Fruit fly (Drosophila melanogaster) whole organism, embryonic: ENCODE data around the gene CG6106.

Source experiments
- ATbp ChIP-seq: fragments of 200-800 bp; sonication (Bioruptor generic); optimal IDR thresholded peaks from 2 replicates; lab custom pipeline; 2017; ENCODE audit warnings: missing biosample characterization, mild to moderate bottlenecking, missing genetic modification characterization, missing genetic modification reagents
- Abd-B ChIP-seq: fragments of 200-800 bp; sonication (Bioruptor generic); optimal IDR thresholded peaks from 2 replicates; lab custom pipeline; 2018; ENCODE audit warnings: missing biosample characterization, mild to moderate bottlenecking, missing genetic modification characterization, moderate library complexity
- Atf3 ChIP-seq: fragments of 200-800 bp; sonication (Bioruptor generic); optimal IDR thresholded peaks from 3 replicates; lab custom pipeline; 2016; ENCODE audit warnings: missing biosample characterization, missing genetic modification characterization
- Bgb ChIP-seq: fragments of 200-800 bp; sonication (Bioruptor generic); IDR thresholded peaks from 2 replicates; pipeline ENCODE4 v1.3.6; 2022; ENCODE audit warnings: missing biosample characterization, missing genetic modification characterization; ENCODE audit not compliant: partially characterized antibody
- C15 ChIP-seq: fragments of 200-800 bp; sonication (Bioruptor generic); IDR thresholded peaks from 3 replicates; pipeline ENCODE4 v1.3.6; 2022; ENCODE audit warnings: missing biosample characterization, missing genetic modification characterization
- CG10321 ChIP-seq: fragments of 200-800 bp; sonication (Bioruptor generic); IDR thresholded peaks from 2 replicates; pipeline ENCODE4 v1.3.6; 2022; ENCODE audit warnings: missing biosample characterization, missing genetic modification characterization
- CG12155 ChIP-seq: fragments of 200-800 bp; sonication (Bioruptor generic); optimal IDR thresholded peaks from 3 replicates; lab custom pipeline; 2016; ENCODE audit warnings: missing biosample characterization, missing genetic modification characterization
- CG12299 ChIP-seq: fragments of 200-800 bp; sonication (Bioruptor generic); optimal IDR thresholded peaks from 2 replicates; lab custom pipeline; 2018; ENCODE audit warnings: missing biosample characterization, mild to moderate bottlenecking, missing genetic modification characterization
- CG15514 ChIP-seq: fragments of 200-800 bp; sonication (Bioruptor generic); optimal IDR thresholded peaks from 3 replicates; lab custom pipeline; 2017; ENCODE audit warnings: missing biosample characterization, missing genetic modification characterization, mild to moderate bottlenecking, moderate library complexity, missing genetic modification reagents
- CG16779 ChIP-seq: fragments of 200-800 bp; sonication (Bioruptor generic); IDR thresholded peaks from 2 replicates; pipeline ENCODE4 v1.3.6; 2022; ENCODE audit warnings: missing biosample characterization, missing genetic modification characterization
- CG17568 ChIP-seq: fragments of 200-800 bp; sonication (Bioruptor generic); optimal IDR thresholded peaks from 2 replicates; lab custom pipeline; 2018; ENCODE audit warnings: missing biosample characterization, mild to moderate bottlenecking, missing genetic modification characterization, moderate library complexity
- CG18011 ChIP-seq: fragments of 200-800 bp; sonication (Bioruptor generic); optimal IDR thresholded peaks from 2 replicates; lab custom pipeline; 2017; ENCODE audit warnings: missing biosample characterization, missing genetic modification characterization, mild to moderate bottlenecking, moderate library complexity, missing genotype
- CG2116 ChIP-seq: fragments of 200-800 bp; sonication (Bioruptor generic); optimal IDR thresholded peaks from 3 replicates; lab custom pipeline; 2018; ENCODE audit warnings: missing biosample characterization, mild to moderate bottlenecking, missing genetic modification characterization
- CG2199 ChIP-seq: fragments of 200-800 bp; sonication (Bioruptor generic); IDR thresholded peaks from 3 replicates; pipeline ENCODE4 v1.3.6; 2022; ENCODE audit warnings: missing biosample characterization, missing genetic modification characterization
- CG2712 ChIP-seq: fragments of 200-800 bp; optimal IDR thresholded peaks from 3 replicates; lab custom pipeline; 2019; ENCODE audit warnings: missing biosample characterization, mild to moderate bottlenecking, missing genetic modification characterization, moderate library complexity
- CG33213 ChIP-seq: fragments of 200-800 bp; sonication (Bioruptor generic); optimal IDR thresholded peaks from 3 replicates; lab custom pipeline; 2016; ENCODE audit warnings: missing biosample characterization, missing genetic modification characterization
- CG3407 ChIP-seq: fragments of 200-800 bp; sonication (Bioruptor generic); optimal IDR thresholded peaks from 2 replicates; lab custom pipeline; 2018; ENCODE audit warnings: missing biosample characterization, mild to moderate bottlenecking, missing genetic modification characterization
- CG34376 ChIP-seq: fragments of 200-800 bp; sonication (Bioruptor generic); optimal IDR thresholded peaks from 2 replicates; lab custom pipeline; 2018; ENCODE audit warnings: missing biosample characterization, mild to moderate bottlenecking, missing genetic modification characterization
- CG4424 ChIP-seq: fragments of 200-800 bp; sonication (Bioruptor generic); optimal IDR thresholded peaks from 3 replicates; lab custom pipeline; 2016; ENCODE audit warnings: missing biosample characterization, missing genetic modification characterization
- CG5180 ChIP-seq: fragments of 200-800 bp; sonication (Bioruptor generic); optimal IDR thresholded peaks from 3 replicates; lab custom pipeline; 2017; ENCODE audit warnings: missing biosample characterization, missing genetic modification characterization, mild to moderate bottlenecking, moderate library complexity, missing genetic modification reagents
- CG5953 ChIP-seq: fragments of 200-800 bp; sonication (Bioruptor generic); IDR thresholded peaks from 2 replicates; pipeline ENCODE4 v1.3.6; 2022; ENCODE audit warnings: missing biosample characterization, missing genetic modification characterization
- CG6654 ChIP-seq: fragments of 200-800 bp; sonication (Bioruptor generic); optimal IDR thresholded peaks from 2 replicates; lab custom pipeline; 2017; ENCODE audit warnings: missing biosample characterization, mild to moderate bottlenecking, missing genetic modification characterization
- CG7372 ChIP-seq: fragments of 200-800 bp; sonication (Bioruptor generic); IDR thresholded peaks from 2 replicates; pipeline ENCODE4 v1.3.6; 2022; ENCODE audit warnings: missing biosample characterization, missing genetic modification characterization
- Dek ChIP-seq: fragments of 200-800 bp; sonication (Bioruptor generic); optimal IDR thresholded peaks from 3 replicates; lab custom pipeline; 2019; ENCODE audit warnings: missing biosample characterization, mild to moderate bottlenecking, missing genetic modification characterization, moderate library complexity
- Dp ChIP-seq: fragments of 200-800 bp; sonication (Bioruptor generic); optimal IDR thresholded peaks from 2 replicates; lab custom pipeline; 2018; ENCODE audit warnings: missing biosample characterization, mild to moderate bottlenecking, missing genetic modification characterization, moderate library complexity
- E2f1 ChIP-seq: fragments of 200-800 bp; sonication (Bioruptor generic); IDR thresholded peaks from 2 replicates; pipeline ENCODE4 v1.3.6; 2022; ENCODE audit warnings: missing biosample characterization, missing genetic modification characterization
- Gug ChIP-seq: fragments of 200-800 bp; sonication (Bioruptor generic); IDR thresholded peaks from 4 replicates; pipeline ENCODE4 v1.3.6; 2022; ENCODE audit warnings: missing biosample characterization, missing genetic modification characterization
- HLH54F ChIP-seq: fragments of 200-800 bp; sonication (Bioruptor generic); optimal IDR thresholded peaks from 3 replicates; lab custom pipeline; 2016; ENCODE audit warnings: missing biosample characterization, missing genetic modification characterization
- HLHmδ ChIP-seq: fragments of 200-800 bp; sonication (Bioruptor generic); optimal IDR thresholded peaks from 2 replicates; lab custom pipeline; 2018; ENCODE audit warnings: missing biosample characterization, mild to moderate bottlenecking, missing genetic modification characterization, moderate library complexity
- Hey ChIP-seq: fragments of 200-800 bp; sonication (Bioruptor generic); optimal IDR thresholded peaks from 3 replicates; lab custom pipeline; 2018; ENCODE audit warnings: missing biosample characterization, mild to moderate bottlenecking, missing genetic modification characterization
- Nf-YA ChIP-seq: fragments of 200-800 bp; sonication (Bioruptor generic); IDR thresholded peaks from 2 replicates; pipeline ENCODE4 v1.3.6; 2022; ENCODE audit warnings: missing biosample characterization, missing genetic modification characterization
- PHDP ChIP-seq: fragments of 200-800 bp; sonication (Bioruptor generic); optimal IDR thresholded peaks from 3 replicates; lab custom pipeline; 2018; ENCODE audit warnings: missing biosample characterization, mild to moderate bottlenecking, missing genetic modification characterization, moderate library complexity
- ase ChIP-seq: fragments of 200-800 bp; sonication (Bioruptor generic); IDR thresholded peaks from 3 replicates; pipeline ENCODE4 v1.3.6; 2022; ENCODE audit warnings: missing biosample characterization, missing genetic modification characterization
- bigmax ChIP-seq: fragments of 200-800 bp; sonication (Bioruptor generic); optimal IDR thresholded peaks from 2 replicates; lab custom pipeline; 2018; ENCODE audit warnings: missing biosample characterization, mild to moderate bottlenecking, missing genetic modification characterization
- cato ChIP-seq: fragments of 200-800 bp; sonication (Bioruptor generic); optimal IDR thresholded peaks from 2 replicates; lab custom pipeline; 2016; ENCODE audit warnings: missing biosample characterization, missing genetic modification characterization, borderline replicate concordance
- caup ChIP-seq: fragments of 200-800 bp; sonication (Bioruptor generic); optimal IDR thresholded peaks from 3 replicates; lab custom pipeline; 2017; ENCODE audit warnings: missing biosample characterization, mild to moderate bottlenecking, missing genetic modification characterization, moderate library complexity; ENCODE audit not compliant: severe bottlenecking
- chif ChIP-seq, 2 experiments: fragments of 200-800 bp; sonication (Bioruptor generic); optimal IDR thresholded peaks; 3 replicates each; lab custom pipeline; 2016; ENCODE audit warnings: missing biosample characterization in 2 of 2, missing genetic modification characterization in 2 of 2
- corto ChIP-seq: fragments of 200-800 bp; sonication (Bioruptor generic); optimal IDR thresholded peaks from 2 replicates; lab custom pipeline; 2016; ENCODE audit warnings: missing biosample characterization, mild to moderate bottlenecking, missing genetic modification characterization, moderate library complexity
- emc ChIP-seq: fragments of 200-800 bp; sonication (Bioruptor generic); optimal IDR thresholded peaks from 2 replicates; lab custom pipeline; 2016; ENCODE audit warnings: missing biosample characterization, missing genetic modification characterization
- gsb ChIP-seq: fragments of 200-800 bp; sonication (Bioruptor generic); IDR thresholded peaks from 2 replicates; pipeline ENCODE4 v1.3.6; 2022; ENCODE audit warnings: missing biosample characterization, missing genetic modification characterization
- lbe ChIP-seq: fragments of 200-800 bp; sonication (Bioruptor generic); optimal IDR thresholded peaks from 2 replicates; lab custom pipeline; 2016; ENCODE audit warnings: missing biosample characterization, mild to moderate bottlenecking, missing genetic modification characterization
- pb ChIP-seq: fragments of 200-800 bp; sonication (Bioruptor generic); optimal IDR thresholded peaks from 3 replicates; lab custom pipeline; 2016; ENCODE audit warnings: missing biosample characterization, missing genetic modification characterization
- pnt ChIP-seq: fragments of 200-800 bp; sonication (Bioruptor generic); optimal IDR thresholded peaks from 3 replicates; lab custom pipeline; 2016; ENCODE audit warnings: missing biosample characterization, missing genetic modification characterization
- prd ChIP-seq, 3 experiments: fragments of >200 bp in 2 of 3; fragments of 200-800 bp in 1 of 3; sonication (Bioruptor generic) in 1 of 3; optimal IDR thresholded peaks in 2 of 3; IDR thresholded peaks in 1 of 3; 2 replicates in 2 of 3; 3 replicates in 1 of 3; pipeline versions ENCODE4 v1.3.6 to Lab custom; 2017 to 2022; ENCODE audit warnings: missing biosample characterization in 1 of 3, missing genetic modification characterization in 1 of 3
- schlank ChIP-seq: fragments of 200-800 bp; sonication (Bioruptor generic); optimal IDR thresholded peaks from 2 replicates; lab custom pipeline; 2018; ENCODE audit warnings: missing biosample characterization, mild to moderate bottlenecking, missing genetic modification characterization
- scrt ChIP-seq: fragments of 200-800 bp; sonication (Bioruptor generic); optimal IDR thresholded peaks from 2 replicates; lab custom pipeline; 2018; ENCODE audit warnings: missing biosample characterization, mild to moderate bottlenecking, missing genetic modification characterization, moderate library complexity
- so ChIP-seq: fragments of 200-800 bp; sonication (Bioruptor generic); IDR thresholded peaks from 3 replicates; pipeline ENCODE4 v1.3.6; 2022; ENCODE audit warnings: missing biosample characterization, missing genetic modification characterization
- sqz ChIP-seq: fragments of 200-800 bp; sonication (Bioruptor generic); optimal IDR thresholded peaks from 3 replicates; lab custom pipeline; 2018; ENCODE audit warnings: missing biosample characterization, mild to moderate bottlenecking, missing genetic modification characterization
- zen ChIP-seq: fragments of 200-800 bp; sonication (Bioruptor generic); optimal IDR thresholded peaks from 3 replicates; lab custom pipeline; 2018; ENCODE audit warnings: missing biosample characterization, mild to moderate bottlenecking, missing genetic modification characterization, moderate library complexity

CG6106 gene

DNA sequence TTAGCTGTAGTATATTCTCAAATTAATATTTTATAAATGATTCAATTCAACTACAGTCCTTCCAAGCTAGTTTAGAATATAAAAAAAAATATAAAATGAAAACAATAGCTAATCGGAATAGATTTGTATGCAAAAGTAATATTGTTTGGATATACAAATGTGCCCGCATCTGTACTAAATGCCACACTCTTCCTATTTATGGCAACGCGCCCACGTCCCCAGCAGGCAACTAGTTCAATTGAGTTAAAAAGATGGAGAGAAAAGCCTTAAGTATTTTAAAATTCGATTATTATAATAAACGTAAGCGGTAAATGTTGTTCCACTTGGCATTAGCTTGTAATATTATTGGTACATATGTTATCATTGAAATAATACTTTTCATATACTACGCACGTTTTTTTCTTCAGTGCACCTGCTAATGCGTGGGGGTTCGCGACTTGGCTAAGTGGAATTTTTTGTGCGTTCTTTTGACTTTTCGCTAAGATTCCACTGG is 46.9 kb downstream of the CG6106 start (continued):
- no peak for TF ChIP-seq bigmax (GFP tag; lab: Kevin White, UChicago)
- no peak for TF ChIP-seq C15
- TF ChIP-seq zen (tag; lab: Kevin White, UChicago) = no peak
- peak; percentile 5 for TF ChIP-seq sqz (GFP tag; lab: Kevin White, UChicago)
- peak; percentile 58 for TF ChIP-seq CG3407 (GFP tag; lab: Kevin White, UChicago)
- TF ChIP-seq Atf3 (GFP tag; lab: Kevin White, UChicago) = peak; percentile 20
- no peak for TF ChIP-seq corto (GFP tag; lab: Kevin White, UChicago)
- no peak for TF ChIP-seq Dp (GFP tag; lab: Kevin White, UChicago)
- TF ChIP-seq CG5180 (GFP tag; lab: Kevin White, UChicago) = peak; percentile 25
- peak; percentile 48 for TF ChIP-seq CG15514 (GFP tag; lab: Kevin White, UChicago)
- peak; percentile 22 for TF ChIP-seq CG18011 (GFP tag; lab: Kevin White, UChicago)
- no peak for TF ChIP-seq CG12299 (tag; lab: Kevin White, UChicago)
- no peak for TF ChIP-seq Hey (tag; lab: Kevin White, UChicago)
- TF ChIP-seq Nf-YA (GFP tag; lab: Robert Waterston, UW) = no peak
- TF ChIP-seq Gug = 0 out of 4 replicates have a peak, but pooled peaks have one; percentile 19
- TF ChIP-seq so (GFP tag; lab: Robert Waterston, UW) = no peak
- 0 out of 3 replicates have a peak, but pooled peaks have one; percentile 48 for TF ChIP-seq ase (GFP tag; lab: Robert Waterston, UW)
- no peak for TF ChIP-seq Bgb (GFP tag; lab: Robert Waterston, UW)
- TF ChIP-seq CG34376 (GFP tag; lab: Kevin White, UChicago) = no peak
- peak; percentile 34 to 38 for TF ChIP-seq chif (GFP tag; optimal IDR thresholded peaks at IDR 0.05; lab: Kevin White, UChicago)
- no peak for TF ChIP-seq pb (GFP tag; lab: Kevin White, UChicago)
- peak; percentile 23; the same call in 1 of the 2 replicates for TF ChIP-seq E2f1 (GFP tag; lab: Robert Waterston, UW)
- no peak for TF ChIP-seq HLHmδ (GFP tag; lab: Kevin White, UChicago)
- TF ChIP-seq CG10321 = no peak
- no peak for TF ChIP-seq CG2116 (GFP tag; lab: Kevin White, UChicago)
- peak; percentile 45 for TF ChIP-seq CG6654 (GFP tag; lab: Kevin White, UChicago)
- no peak for TF ChIP-seq prd (optimal IDR thresholded peaks at IDR 0.05; lab: Kevin White, UChicago)
- peak; percentile 52; the same call in 2 of the 3 replicates for TF ChIP-seq prd (GFP tag; IDR thresholded peaks at IDR 0.05; lab: Robert Waterston, UW)
- TF ChIP-seq CG7372 (GFP tag; lab: Robert Waterston, UW) = no peak
- TF ChIP-seq cato (GFP tag; lab: Kevin White, UChicago) = peak; percentile 33
- no peak for TF ChIP-seq schlank
- TF ChIP-seq CG16779 (GFP tag; lab: Robert Waterston, UW) = peak; percentile 24; the same call in 1 of the 2 replicates
- TF ChIP-seq ATbp = peak; percentile 75
- TF ChIP-seq Abd-B (GFP tag; lab: Kevin White, UChicago) = peak; percentile 69
- peak; percentile 78 for TF ChIP-seq CG2712 (tag; lab: Kevin White, UChicago)
- peak; percentile 85 for TF ChIP-seq PHDP (tag; lab: Kevin White, UChicago)
- TF ChIP-seq caup (GFP tag; lab: Kevin White, UChicago) = peak; percentile 50
- TF ChIP-seq CG12155 = peak; percentile 52
- no peak for TF ChIP-seq CG5953 (GFP tag; lab: Robert Waterston, UW)
- no peak for TF ChIP-seq gsb (GFP tag; lab: Robert Waterston, UW)
- TF ChIP-seq CG17568 (GFP tag; lab: Kevin White, UChicago) = peak; percentile 70
- TF ChIP-seq CG4424 (GFP tag; lab: Kevin White, UChicago) = peak; percentile 77
- TF ChIP-seq Dek (tag; lab: Kevin White, UChicago) = peak; percentile 37
- peak; percentile 19 for TF ChIP-seq HLH54F (GFP tag; lab: Kevin White, UChicago)
- no peak for TF ChIP-seq CG33213 (GFP tag; lab: Kevin White, UChicago)
- peak; percentile 27 for TF ChIP-seq emc
- no peak for TF ChIP-seq scrt (GFP tag; lab: Kevin White, UChicago)
- peak; percentile 29 for TF ChIP-seq pnt (GFP tag; lab: Kevin White, UChicago)
- TF ChIP-seq CG2199 = no peak
- no peak for TF ChIP-seq lbe (GFP tag; lab: Kevin White, UChicago)
